Fruit fly (Drosophila melanogaster): Measurements from ENCODE around the gene Stat92E.

The Stat92E gene

dm6 chr3R:20593463-20593838, 41.3 kb upstream of the Stat92E start:
- TF ChIP-seq ovo (GFP tag; optimal IDR thresholded peaks at IDR 0.05): no peak
- no peak for TF ChIP-seq CG12768 (GFP tag; optimal IDR thresholded peaks at IDR 0.05)
- TF ChIP-seq CG5204 (GFP tag; optimal IDR thresholded peaks at IDR 0.05): no peak
- TF ChIP-seq Hr96 (GFP tag; optimal IDR thresholded peaks at IDR 0.05): no peak
- no peak for TF ChIP-seq bab1 (GFP tag; optimal IDR thresholded peaks at IDR 0.05)
- no peak for TF ChIP-seq kay (GFP tag; ENCODE audit: borderline replicate concordance)
- no peak for TF ChIP-seq cnc (optimal IDR thresholded peaks at IDR 0.05)
- no peak for TF ChIP-seq CG33017 (tag; optimal IDR thresholded peaks at IDR 0.05)
- no peak for TF ChIP-seq pad (GFP tag; optimal IDR thresholded peaks at IDR 0.05)
- TF ChIP-seq CG7101 (tag; optimal IDR thresholded peaks at IDR 0.05): no peak
- no peak for TF ChIP-seq tj (GFP tag; optimal IDR thresholded peaks at IDR 0.05)
- no peak for TF ChIP-seq CG1620 (GFP tag; optimal IDR thresholded peaks at IDR 0.05)
- TF ChIP-seq cic (GFP tag; optimal IDR thresholded peaks at IDR 0.05): no peak
- TF ChIP-seq Mnt (GFP tag; optimal IDR thresholded peaks at IDR 0.05): no peak
- TF ChIP-seq CG11617 (GFP tag; optimal IDR thresholded peaks at IDR 0.05): no peak
- TF ChIP-seq CG14711 (tag; optimal IDR thresholded peaks at IDR 0.05): no peak
- no peak for TF ChIP-seq Crg-1 (GFP tag; optimal IDR thresholded peaks at IDR 0.05)

dm6 chr3R:20592517-20593462, 40.7 kb upstream of the Stat92E start, which contains the start of the genes Pus1 and bon:
TSS of gene Pus1 (minus strand) at chr3R:20592671.
TSS of gene bon (plus strand) at chr3R:20593139.
- TF ChIP-seq kay (GFP tag; ENCODE audit: borderline replicate concordance) (no peak), CG33017 (tag; optimal IDR thresholded peaks at IDR 0.05) (no peak), Clk (GFP tag; optimal IDR thresholded peaks at IDR 0.05) (no peak), CG7101 (tag; optimal IDR thresholded peaks at IDR 0.05) (peak; percentile 4), CG12768 (GFP tag; optimal IDR thresholded peaks at IDR 0.05) (no peak), bab1 (GFP tag; optimal IDR thresholded peaks at IDR 0.05) (peak; percentile 18), ovo (GFP tag; optimal IDR thresholded peaks at IDR 0.05) (no peak), CG7045 (GFP tag; optimal IDR thresholded peaks at IDR 0.05) (no peak), tj (GFP tag; optimal IDR thresholded peaks at IDR 0.05) (no peak), pad (GFP tag; optimal IDR thresholded peaks at IDR 0.05) (no peak), Hr96 (GFP tag; optimal IDR thresholded peaks at IDR 0.05) (no peak), CG1620 (GFP tag; optimal IDR thresholded peaks at IDR 0.05) (peak; percentile 41), toe (GFP tag; optimal IDR thresholded peaks at IDR 0.05) (no peak), Crg-1 (GFP tag; optimal IDR thresholded peaks at IDR 0.05) (no peak), cnc (optimal IDR thresholded peaks at IDR 0.05) (no peak), CG11617 (GFP tag; optimal IDR thresholded peaks at IDR 0.05) (peak; percentile 38), CG5204 (GFP tag; optimal IDR thresholded peaks at IDR 0.05) (no peak), cic (GFP tag; optimal IDR thresholded peaks at IDR 0.05) (no peak), CG14711 (tag; optimal IDR thresholded peaks at IDR 0.05) (no peak), Mnt (GFP tag; optimal IDR thresholded peaks at IDR 0.05) (peak; percentile 80)

dm6 chr3R:20588480-20588785, 36.3 kb upstream of the Stat92E start, which contains the start of gene Srp72:
TSS of gene Srp72 (plus strand) at chr3R:20588711.
- TF ChIP-seq CG11617 (GFP tag; optimal IDR thresholded peaks at IDR 0.05): peak; percentile 51
- TF ChIP-seq CG14711 (tag; optimal IDR thresholded peaks at IDR 0.05): peak; percentile 38
- TF ChIP-seq Mnt (GFP tag; optimal IDR thresholded peaks at IDR 0.05): peak; percentile 40
- TF ChIP-seq tj (GFP tag; optimal IDR thresholded peaks at IDR 0.05): no peak
- TF ChIP-seq Clk (GFP tag; optimal IDR thresholded peaks at IDR 0.05): peak; percentile 23
- TF ChIP-seq kay (GFP tag; ENCODE audit: borderline replicate concordance): no peak
- no peak for TF ChIP-seq toe (GFP tag; optimal IDR thresholded peaks at IDR 0.05)
- no peak for TF ChIP-seq cic (GFP tag; optimal IDR thresholded peaks at IDR 0.05)
- TF ChIP-seq CG12768 (GFP tag; optimal IDR thresholded peaks at IDR 0.05): peak; percentile 22
- TF ChIP-seq CG33017 (tag; optimal IDR thresholded peaks at IDR 0.05): peak; percentile 1
- no peak for TF ChIP-seq ovo (GFP tag; optimal IDR thresholded peaks at IDR 0.05)
- TF ChIP-seq cnc (optimal IDR thresholded peaks at IDR 0.05): no peak
- TF ChIP-seq CG7101 (tag; optimal IDR thresholded peaks at IDR 0.05): peak; percentile 36
- TF ChIP-seq CG5204 (GFP tag; optimal IDR thresholded peaks at IDR 0.05): no peak
- TF ChIP-seq bab1 (GFP tag; optimal IDR thresholded peaks at IDR 0.05): peak; percentile 44
- peak; percentile 21 for TF ChIP-seq pad (GFP tag; optimal IDR thresholded peaks at IDR 0.05)
- peak; percentile 19 for TF ChIP-seq Crg-1 (GFP tag; optimal IDR thresholded peaks at IDR 0.05)
- TF ChIP-seq Hr96 (GFP tag; optimal IDR thresholded peaks at IDR 0.05): no peak
- peak; percentile 35 for TF ChIP-seq CG1620 (GFP tag; optimal IDR thresholded peaks at IDR 0.05)
- TF ChIP-seq CG7045 (GFP tag; optimal IDR thresholded peaks at IDR 0.05): peak; percentile 42

- peak; percentile 45 for TF ChIP-seq Mnt (GFP tag; optimal IDR thresholded peaks at IDR 0.05)
- TF ChIP-seq Clk (GFP tag; optimal IDR thresholded peaks at IDR 0.05): peak; percentile 75
- peak; percentile 74 for TF ChIP-seq CG7045 (GFP tag; optimal IDR thresholded peaks at IDR 0.05)
- TF ChIP-seq CG33017 (tag; optimal IDR thresholded peaks at IDR 0.05): peak; percentile 73
- TF ChIP-seq CG14711 (tag; optimal IDR thresholded peaks at IDR 0.05): peak; percentile 77
- TF ChIP-seq CG5204 (GFP tag; optimal IDR thresholded peaks at IDR 0.05): no peak
- peak; percentile 78 for TF ChIP-seq bab1 (GFP tag; optimal IDR thresholded peaks at IDR 0.05)
- peak; percentile 54 for TF ChIP-seq CG1620 (GFP tag; optimal IDR thresholded peaks at IDR 0.05)
- peak; percentile 77 for TF ChIP-seq CG7101 (tag; optimal IDR thresholded peaks at IDR 0.05)
- TF ChIP-seq kay (GFP tag; ENCODE audit: borderline replicate concordance): no peak
- no peak for TF ChIP-seq cnc (optimal IDR thresholded peaks at IDR 0.05)
- peak; percentile 38 for TF ChIP-seq ovo (GFP tag; optimal IDR thresholded peaks at IDR 0.05)
- peak; percentile 77 for TF ChIP-seq CG11617 (GFP tag; optimal IDR thresholded peaks at IDR 0.05)
- TF ChIP-seq cic (GFP tag; optimal IDR thresholded peaks at IDR 0.05): peak; percentile 33
- TF ChIP-seq Hr96 (GFP tag; optimal IDR thresholded peaks at IDR 0.05): no peak
- no peak for TF ChIP-seq toe (GFP tag; optimal IDR thresholded peaks at IDR 0.05)
- peak; percentile 8 for TF ChIP-seq Crg-1 (GFP tag; optimal IDR thresholded peaks at IDR 0.05)
- peak; percentile 57 for TF ChIP-seq tj (GFP tag; optimal IDR thresholded peaks at IDR 0.05)
- peak; percentile 74 for TF ChIP-seq CG12768 (GFP tag; optimal IDR thresholded peaks at IDR 0.05)
- TF ChIP-seq pad (GFP tag; optimal IDR thresholded peaks at IDR 0.05): peak; percentile 55
Observed at dm6 chr3R:20587630-20588479, 35.7 kb upstream of the Stat92E start, which contains the start of gene Septin2. TSS of gene Septin2 (minus strand) at chr3R:20588356.
